Fruit fly (Drosophila melanogaster) whole organism, embryonic: ENCODE results near the gene Pits.

Experiments
- CG10209 ChIP-seq: fragments of 200-800 bp; sonication (Bioruptor generic); optimal IDR thresholded peaks from 3 replicates; lab custom pipeline; 2017; ENCODE audit warnings: missing biosample characterization, mild to moderate bottlenecking, missing genetic modification characterization, missing genetic modification reagents
- CG1024 ChIP-seq: fragments of 200-800 bp; sonication (Bioruptor generic); IDR thresholded peaks from 2 replicates; pipeline ENCODE4 v1.3.6; 2022; ENCODE audit warnings: missing biosample characterization, missing genetic modification characterization
- CG10654 ChIP-seq: fragments of 200-800 bp; sonication (Bioruptor generic); optimal IDR thresholded peaks from 2 replicates; lab custom pipeline; 2016; ENCODE audit warnings: missing biosample characterization, missing genetic modification characterization
- CG11456 ChIP-seq: fragments of 200-800 bp; sonication (Bioruptor generic); IDR thresholded peaks from 3 replicates; pipeline ENCODE4 v1.3.6; 2022; ENCODE audit warnings: missing biosample characterization, missing genetic modification characterization
- CG11723 ChIP-seq: fragments of 200-800 bp; sonication (Bioruptor generic); optimal IDR thresholded peaks from 2 replicates; lab custom pipeline; 2017; ENCODE audit warnings: missing biosample characterization, mild to moderate bottlenecking, missing genetic modification characterization
- CG12104 ChIP-seq: fragments of 200-800 bp; sonication (Bioruptor generic); optimal IDR thresholded peaks from 3 replicates; lab custom pipeline; 2016; ENCODE audit warnings: missing biosample characterization, missing genetic modification characterization
- CG12299 ChIP-seq: fragments of 200-800 bp; sonication (Bioruptor generic); optimal IDR thresholded peaks from 2 replicates; lab custom pipeline; 2018; ENCODE audit warnings: missing biosample characterization, mild to moderate bottlenecking, missing genetic modification characterization
- CG13123 ChIP-seq: fragments of 200-800 bp; sonication (Bioruptor generic); optimal IDR thresholded peaks from 2 replicates; lab custom pipeline; 2016; ENCODE audit warnings: missing biosample characterization, missing genetic modification characterization
- CG13296 ChIP-seq: fragments of 200-800 bp; sonication (Bioruptor generic); optimal IDR thresholded peaks from 3 replicates; lab custom pipeline; 2018; ENCODE audit warnings: missing biosample characterization, mild to moderate bottlenecking, missing genetic modification characterization
- CG13775 ChIP-seq: fragments of 200-800 bp; sonication (Bioruptor generic); optimal IDR thresholded peaks from 3 replicates; lab custom pipeline; 2017; ENCODE audit warnings: missing biosample characterization, mild to moderate bottlenecking, missing genetic modification characterization
- CG14050 ChIP-seq: fragments of 200-800 bp; sonication (Bioruptor generic); IDR thresholded peaks from 3 replicates; pipeline ENCODE4 v1.3.6; 2022; ENCODE audit warnings: missing biosample characterization, missing genetic modification characterization
- CG15269 ChIP-seq: fragments of 200-800 bp; sonication (Bioruptor generic); optimal IDR thresholded peaks from 2 replicates; lab custom pipeline; 2018; ENCODE audit warnings: missing biosample characterization, mild to moderate bottlenecking, missing genetic modification characterization, moderate library complexity
- CG1603 ChIP-seq: fragments of 200-800 bp; sonication (Bioruptor generic); optimal IDR thresholded peaks from 2 replicates; lab custom pipeline; 2019; ENCODE audit warnings: missing biosample characterization, mild to moderate bottlenecking, missing genetic modification characterization, moderate library complexity
- CG1647 ChIP-seq: fragments of 200-800 bp; sonication (Bioruptor generic); optimal IDR thresholded peaks from 3 replicates; lab custom pipeline; 2016; ENCODE audit warnings: missing biosample characterization, missing genetic modification characterization
- CG1792 ChIP-seq: fragments of 200-800 bp; sonication (Bioruptor generic); optimal IDR thresholded peaks from 2 replicates; lab custom pipeline; 2016; ENCODE audit warnings: missing biosample characterization, missing genetic modification characterization
- CG1832 ChIP-seq: fragments of 200-800 bp; sonication (Bioruptor generic); optimal IDR thresholded peaks from 2 replicates; lab custom pipeline; 2017; ENCODE audit warnings: missing biosample characterization, mild to moderate bottlenecking, missing genetic modification characterization, inconsistent platforms
- CG2875 ChIP-seq: fragments of 200-800 bp; sonication (Bioruptor generic); optimal IDR thresholded peaks from 2 replicates; lab custom pipeline; 2017; ENCODE audit warnings: missing biosample characterization, mild to moderate bottlenecking, missing genetic modification characterization, missing genetic modification reagents
- CG4730 ChIP-seq: fragments of 200-800 bp; sonication (Bioruptor generic); IDR thresholded peaks from 2 replicates; pipeline ENCODE4 v1.3.6; 2022; ENCODE audit warnings: missing biosample characterization, missing genetic modification characterization
- CG4854 ChIP-seq: fragments of 200-800 bp; sonication (Bioruptor generic); optimal IDR thresholded peaks from 2 replicates; lab custom pipeline; 2016; ENCODE audit warnings: missing biosample characterization, missing genetic modification characterization, inconsistent platforms
- CG6689 ChIP-seq: fragments of 200-800 bp; sonication (Bioruptor generic); IDR thresholded peaks from 2 replicates; pipeline ENCODE4 v1.3.6; 2022; ENCODE audit warnings: missing biosample characterization, missing genetic modification characterization
- CG6791 ChIP-seq: fragments of 200-800 bp; sonication (Bioruptor generic); IDR thresholded peaks from 3 replicates; pipeline ENCODE4 v1.3.6; 2022; ENCODE audit warnings: missing biosample characterization, missing genetic modification characterization; ENCODE audit not compliant: partially characterized antibody
- CG7556 ChIP-seq: fragments of 200-800 bp; sonication (Bioruptor generic); optimal IDR thresholded peaks from 2 replicates; lab custom pipeline; 2017; ENCODE audit warnings: missing biosample characterization, mild to moderate bottlenecking, missing genetic modification characterization
- CG7839 ChIP-seq: fragments of 200-800 bp; sonication (Bioruptor generic); optimal IDR thresholded peaks from 3 replicates; lab custom pipeline; 2018; ENCODE audit warnings: missing biosample characterization, mild to moderate bottlenecking, missing genetic modification characterization, moderate library complexity
- CG8388 ChIP-seq: fragments of 200-800 bp; sonication (Bioruptor generic); optimal IDR thresholded peaks from 2 replicates; lab custom pipeline; 2019; ENCODE audit warnings: missing biosample characterization, mild to moderate bottlenecking, missing genetic modification characterization, moderate library complexity
- CG9437 ChIP-seq: fragments of 200-800 bp; sonication (Bioruptor generic); optimal IDR thresholded peaks from 2 replicates; lab custom pipeline; 2018; ENCODE audit warnings: missing biosample characterization, mild to moderate bottlenecking, missing genetic modification characterization
- Deaf1 ChIP-seq: fragments of 200-800 bp; optimal IDR thresholded peaks from 3 replicates; lab custom pipeline; 2019; ENCODE audit warnings: missing biosample characterization, mild to moderate bottlenecking, missing genetic modification characterization, moderate library complexity
- Dek ChIP-seq: fragments of 200-800 bp; sonication (Bioruptor generic); optimal IDR thresholded peaks from 3 replicates; lab custom pipeline; 2019; ENCODE audit warnings: missing biosample characterization, mild to moderate bottlenecking, missing genetic modification characterization, moderate library complexity
- H2.0 ChIP-seq: fragments of 200-800 bp; sonication (Bioruptor generic); IDR thresholded peaks from 2 replicates; pipeline ENCODE4 v1.3.6; 2022; ENCODE audit warnings: missing biosample characterization, missing genetic modification characterization
- HLH54F ChIP-seq: fragments of 200-800 bp; sonication (Bioruptor generic); optimal IDR thresholded peaks from 3 replicates; lab custom pipeline; 2016; ENCODE audit warnings: missing biosample characterization, missing genetic modification characterization
- Hmx ChIP-seq: fragments of 200-800 bp; sonication (Bioruptor generic); optimal IDR thresholded peaks from 2 replicates; lab custom pipeline; 2016; ENCODE audit warnings: missing biosample characterization, missing genetic modification characterization
- Jarid2 ChIP-seq: fragments of 200-800 bp; sonication (Bioruptor generic); optimal IDR thresholded peaks from 3 replicates; lab custom pipeline; 2017; ENCODE audit warnings: mild to moderate bottlenecking, missing biosample characterization, missing genetic modification reagents, missing genetic modification characterization
- Lhr ChIP-seq: fragments of 200-800 bp; sonication (Bioruptor generic); optimal IDR thresholded peaks from 3 replicates; lab custom pipeline; 2017; ENCODE audit warnings: mild to moderate bottlenecking, missing biosample characterization, missing genetic modification reagents, missing genetic modification characterization
- Max ChIP-seq: fragments of 200-800 bp; sonication (Bioruptor generic); optimal IDR thresholded peaks from 2 replicates; lab custom pipeline; 2016; ENCODE audit warnings: missing biosample characterization, mild to moderate bottlenecking, missing genetic modification characterization
- Mes4 ChIP-seq: fragments of 200-800 bp; sonication (Bioruptor generic); optimal IDR thresholded peaks from 2 replicates; lab custom pipeline; 2016; ENCODE audit warnings: missing biosample characterization, missing genetic modification characterization
- Nf-YC ChIP-seq: fragments of 200-800 bp; optimal IDR thresholded peaks from 3 replicates; lab custom pipeline; 2019; ENCODE audit warnings: missing biosample characterization, mild to moderate bottlenecking, missing genetic modification characterization, moderate library complexity
- Usf ChIP-seq: fragments of 200-800 bp; sonication (Bioruptor generic); optimal IDR thresholded peaks from 2 replicates; lab custom pipeline; 2017; ENCODE audit warnings: missing genotype, missing biosample characterization, missing genetic modification characterization
- chif ChIP-seq, 2 experiments: fragments of 200-800 bp; sonication (Bioruptor generic); optimal IDR thresholded peaks; 3 replicates each; lab custom pipeline; 2016; ENCODE audit warnings: missing biosample characterization in 2 of 2, missing genetic modification characterization in 2 of 2
- ci ChIP-seq: fragments of 200-800 bp; sonication (Bioruptor generic); IDR thresholded peaks from 3 replicates; pipeline ENCODE4 v1.3.6; 2022; ENCODE audit warnings: missing biosample characterization, missing genetic modification characterization
- dmrt99B ChIP-seq: fragments of 200-800 bp; sonication (Bioruptor generic); optimal IDR thresholded peaks from 2 replicates; lab custom pipeline; 2018; ENCODE audit warnings: missing biosample characterization, mild to moderate bottlenecking, missing genetic modification characterization, moderate library complexity
- fd3F ChIP-seq: fragments of 200-800 bp; sonication (Bioruptor generic); optimal IDR thresholded peaks from 2 replicates; lab custom pipeline; 2018; ENCODE audit warnings: missing biosample characterization, mild to moderate bottlenecking, missing genetic modification characterization, moderate library complexity
- hb ChIP-seq: fragments of 200-800 bp; sonication (Bioruptor generic); IDR thresholded peaks from 3 replicates; pipeline ENCODE4 v1.3.6; 2022; ENCODE audit warnings: missing biosample characterization, missing genetic modification characterization; ENCODE audit not compliant: partially characterized antibody
- klu ChIP-seq: fragments of 200-800 bp; sonication (Bioruptor generic); IDR thresholded peaks from 2 replicates; pipeline ENCODE4 v1.3.6; 2022; ENCODE audit warnings: missing biosample characterization, missing genetic modification characterization
- lilli ChIP-seq: fragments of 200-800 bp; sonication (Bioruptor generic); optimal IDR thresholded peaks from 3 replicates; lab custom pipeline; 2016; ENCODE audit warnings: missing biosample characterization, missing genetic modification characterization
- nerfin-1 ChIP-seq: fragments of 200-800 bp; sonication (Bioruptor generic); optimal IDR thresholded peaks from 3 replicates; lab custom pipeline; 2019; ENCODE audit warnings: missing biosample characterization, mild to moderate bottlenecking, missing genetic modification characterization, moderate library complexity
- sisA ChIP-seq: fragments of 200-800 bp; sonication (Bioruptor generic); IDR thresholded peaks from 2 replicates; pipeline ENCODE4 v1.3.6; 2022; ENCODE audit warnings: missing biosample characterization, missing genetic modification characterization
- so ChIP-seq: fragments of 200-800 bp; sonication (Bioruptor generic); IDR thresholded peaks from 3 replicates; pipeline ENCODE4 v1.3.6; 2022; ENCODE audit warnings: missing biosample characterization, missing genetic modification characterization
- trem ChIP-seq: fragments of 200-800 bp; optimal IDR thresholded peaks from 3 replicates; lab custom pipeline; 2019; ENCODE audit warnings: missing biosample characterization, mild to moderate bottlenecking, missing genetic modification characterization, moderate library complexity
- ttk ChIP-seq: fragments of 200-800 bp; sonication (Bioruptor generic); IDR thresholded peaks from 2 replicates; pipeline ENCODE4 v2.1.2; 2022; ENCODE audit warnings: missing biosample characterization, missing genetic modification characterization
- wor ChIP-seq: fragments of 200-800 bp; sonication (Bioruptor generic); IDR thresholded peaks from 2 replicates; pipeline ENCODE4 v1.3.6; 2022; ENCODE audit warnings: missing biosample characterization, missing genetic modification characterization

The Pits gene

DNA sequence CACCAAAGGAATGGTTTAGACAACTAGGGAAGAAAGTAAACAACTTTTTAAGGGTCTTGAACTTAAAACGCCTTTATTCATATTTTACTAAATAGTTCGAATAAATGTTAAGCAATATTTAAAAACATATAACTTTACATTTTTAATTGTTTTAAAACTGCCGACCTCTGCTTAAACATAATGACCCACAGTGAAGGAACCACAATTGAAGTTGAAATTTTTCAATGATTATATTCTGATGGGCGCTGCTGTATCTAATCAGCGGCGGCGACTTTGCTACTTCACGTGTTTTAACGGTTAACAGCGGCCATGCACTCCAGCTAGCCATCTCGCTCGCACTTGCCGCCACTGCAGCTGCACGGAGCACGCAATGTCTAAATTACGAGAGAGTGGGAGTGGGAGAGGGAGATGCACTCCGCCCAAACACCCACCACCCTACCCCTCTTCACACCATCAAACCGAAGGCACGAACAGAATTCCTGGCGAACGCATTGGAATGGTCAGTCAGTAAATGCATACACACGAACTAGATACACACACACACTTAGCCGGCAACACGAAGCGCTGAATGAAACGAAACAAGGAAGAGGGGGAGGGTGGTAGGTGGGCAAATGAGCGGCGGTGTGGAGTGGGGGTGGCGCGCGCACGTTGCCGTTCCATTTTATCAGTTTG lies 4.2 kb downstream of the Pits start:
- no peak for TF ChIP-seq CG1647 (GFP tag; lab: Kevin White, UChicago)
- peak; percentile 24 for TF ChIP-seq CG1603
- no peak for TF ChIP-seq ci
- TF ChIP-seq CG13775 (GFP tag; lab: Kevin White, UChicago), result peak; percentile 40
- peak; percentile 75 for TF ChIP-seq nerfin-1 (tag; lab: Kevin White, UChicago)
- no peak for TF ChIP-seq Hmx
- peak; percentile 67 for TF ChIP-seq CG10209 (GFP tag; lab: Kevin White, UChicago)
- peak; percentile 77 for TF ChIP-seq CG15269 (tag; lab: Kevin White, UChicago)
- no peak for TF ChIP-seq Mes4 (GFP tag; lab: Kevin White, UChicago)
- TF ChIP-seq CG13123, result no peak
- peak; percentile 35 for TF ChIP-seq trem (tag; lab: Kevin White, UChicago)
- no peak for TF ChIP-seq Nf-YC (tag; lab: Kevin White, UChicago)
- TF ChIP-seq CG14050 (GFP tag; lab: Robert Waterston, UW), result peak; percentile 26; the same call in 1 of the 3 replicates
- peak; percentile 4 for TF ChIP-seq HLH54F (GFP tag; lab: Kevin White, UChicago)
- TF ChIP-seq CG12299 (tag; lab: Kevin White, UChicago), result peak; percentile 3
- peak; percentile 57 for TF ChIP-seq sisA
- TF ChIP-seq CG12104 (GFP tag; lab: Kevin White, UChicago), result peak; percentile 31
- TF ChIP-seq CG13296, result peak; percentile 36
- TF ChIP-seq dmrt99B, result peak; percentile 78
- TF ChIP-seq CG8388, result peak; percentile 61
- TF ChIP-seq hb (GFP tag; lab: Robert Waterston, UW), result no peak
- TF ChIP-seq CG1792 (GFP tag; lab: Kevin White, UChicago), result no peak
- TF ChIP-seq CG1024, result no peak
- TF ChIP-seq CG6791 (GFP tag; lab: Robert Waterston, UW), result peak; percentile 33; the same call in 1 of the 3 replicates
- TF ChIP-seq CG10654 (GFP tag; lab: Kevin White, UChicago), result peak; percentile 31
- peak; percentile 31 for TF ChIP-seq Dek (tag; lab: Kevin White, UChicago)
- TF ChIP-seq chif (GFP tag; optimal IDR thresholded peaks at IDR 0.05; lab: Kevin White, UChicago), result peak; percentile 19 to 30
- peak; percentile 83 for TF ChIP-seq CG7839 (tag; lab: Kevin White, UChicago)
- TF ChIP-seq Jarid2, result peak; percentile 48
- TF ChIP-seq klu (GFP tag; lab: Robert Waterston, UW), result 0 out of 2 replicates have a peak, but pooled peaks have one; percentile 8
- peak; percentile 57 for TF ChIP-seq CG2875 (GFP tag; lab: Kevin White, UChicago)
- peak; percentile 52 for TF ChIP-seq CG7556 (GFP tag; lab: Kevin White, UChicago)
- TF ChIP-seq CG4730, result peak; percentile 39; the same call in 1 of the 2 replicates
- no peak for TF ChIP-seq CG11723 (GFP tag; lab: Kevin White, UChicago)
- no peak for TF ChIP-seq Lhr (GFP tag; lab: Kevin White, UChicago)
- TF ChIP-seq CG1832 (GFP tag; lab: Kevin White, UChicago), result peak; percentile 72
- peak; percentile 18 for TF ChIP-seq CG4854 (GFP tag; lab: Kevin White, UChicago)
- 0 out of 2 replicates have a peak, but pooled peaks have one; percentile 34 for TF ChIP-seq H2.0 (GFP tag; lab: Robert Waterston, UW)
- no peak for TF ChIP-seq Usf
- TF ChIP-seq Deaf1 (tag; lab: Kevin White, UChicago), result peak; percentile 72
- peak; percentile 47; the same call in 1 of the 2 replicates for TF ChIP-seq wor (GFP tag; lab: Robert Waterston, UW)
- TF ChIP-seq CG6689 (GFP tag; lab: Robert Waterston, UW), result peak; percentile 52; the same call in 1 of the 2 replicates
- peak; percentile 56 for TF ChIP-seq lilli (GFP tag; lab: Kevin White, UChicago)
- TF ChIP-seq CG9437, result peak; percentile 47
- peak; percentile 52 for TF ChIP-seq Max
- 0 out of 3 replicates have a peak, but pooled peaks have one; percentile 44 for TF ChIP-seq CG11456 (GFP tag; lab: Robert Waterston, UW)
- TF ChIP-seq so (GFP tag; lab: Robert Waterston, UW), result 0 out of 3 replicates have a peak, but pooled peaks have one; percentile 25
- no peak for TF ChIP-seq ttk (GFP tag; lab: Robert Waterston, UW)
- TF ChIP-seq fd3F, result peak; percentile 39
